Fruit fly (Drosophila melanogaster): ENCODE data around the gene Vps45.

dm6 chr3R:9572929-9573811, 9.4 kb downstream of the Vps45 start:
- TF ChIP-seq Max (GFP tag; optimal IDR thresholded peaks at IDR 0.05), result no peak
- TF ChIP-seq CG1647 (GFP tag; optimal IDR thresholded peaks at IDR 0.05), result no peak
- TF ChIP-seq CG8281 (tag; optimal IDR thresholded peaks at IDR 0.05), result no peak
- TF ChIP-seq eve (GFP tag; optimal IDR thresholded peaks at IDR 0.05), result no peak
- TF ChIP-seq NfI (GFP tag; optimal IDR thresholded peaks at IDR 0.05), result no peak
- no peak for TF ChIP-seq tin (GFP tag; optimal IDR thresholded peaks at IDR 0.05)
- TF ChIP-seq az2 (GFP tag; optimal IDR thresholded peaks at IDR 0.05), result no peak
- no peak for TF ChIP-seq pan (optimal IDR thresholded peaks at IDR 0.05)
- no peak for TF ChIP-seq pan (GFP tag; optimal IDR thresholded peaks at IDR 0.05 in 1 of 2, IDR thresholded peaks at IDR 0.05 in 1 of 2)

Data from whole organism, embryonic.